Worm (Caenorhabditis elegans) whole organism, L4 larva: ENCODE data around the gene gon-4.

Source experiments
- D1046.2 ChIP-seq: fragments of 200-800 bp; sonication (Bioruptor generic); IDR thresholded peaks from 2 replicates; pipeline ENCODE4 v1.3.6; 2022; ENCODE audit warnings: missing genetic modification characterization, missing compliant biosample characterization
- ceh-82 ChIP-seq: sonication (generic microtip); optimal IDR thresholded peaks from 2 replicates; lab custom pipeline; 2017; ENCODE audit warnings: missing biosample characterization, missing genetic modification characterization
- daf-19 ChIP-seq: fragments of 200-800 bp; sonication (Bioruptor generic); conservative IDR thresholded peaks from 2 replicates; pipeline ENCODE4 v1.3.6; 2022; ENCODE audit warnings: missing genetic modification characterization, missing compliant biosample characterization
- dmd-9 ChIP-seq: fragments of 200-800 bp; sonication (Bioruptor generic); IDR thresholded peaks from 2 replicates; pipeline ENCODE4 v1.3.6; 2022; ENCODE audit warnings: missing genetic modification reagents, missing genetic modification characterization, missing compliant biosample characterization
- dpl-1 ChIP-seq: fragments of 150-350 bp; optimal IDR thresholded peaks from 2 replicates; lab custom pipeline; 2014; ENCODE audit warnings: missing biosample characterization, missing genetic modification reagents, missing genetic modification characterization
- fkh-10 ChIP-seq: fragments of 150-350 bp; optimal IDR thresholded peaks from 2 replicates; lab custom pipeline; 2014; ENCODE audit warnings: missing biosample characterization, missing genetic modification reagents, missing genetic modification characterization
- lin-1 ChIP-seq: fragments of 200-800 bp; sonication (Bioruptor generic); IDR thresholded peaks from 2 replicates; pipeline ENCODE4 v1.3.6; 2022; ENCODE audit warnings: missing genetic modification reagents, missing genetic modification characterization, missing compliant biosample characterization
- nhr-237 ChIP-seq: sonication (generic microtip); optimal IDR thresholded peaks from 2 replicates; lab custom pipeline; 2017; ENCODE audit warnings: missing biosample characterization, missing genetic modification characterization
- nhr-77 ChIP-seq: fragments of 150-350 bp; optimal IDR thresholded peaks from 2 replicates; lab custom pipeline; 2014; ENCODE audit warnings: missing biosample characterization, missing genetic modification characterization
- snpc-4 ChIP-seq: fragments of 150-350 bp; optimal IDR thresholded peaks from 2 replicates; lab custom pipeline; 2014; ENCODE audit warnings: missing biosample characterization, missing genetic modification characterization
- unc-130 ChIP-seq: sonication (generic microtip); optimal IDR thresholded peaks from 2 replicates; lab custom pipeline; 2016; ENCODE audit warnings: missing genetic modification reagents, missing genetic modification characterization, missing compliant biosample characterization

- no peak for TF ChIP-seq D1046.2 (GFP tag; lab: Robert Waterston, UW)
- TF ChIP-seq daf-19: no peak
- TF ChIP-seq dpl-1: no peak
- TF ChIP-seq nhr-77 (tag; lab: Kevin White, UChicago): no peak
- no peak for TF ChIP-seq fkh-10 (GFP tag; lab: Kevin White, UChicago)
- no peak for TF ChIP-seq ceh-82 (tag; lab: Kevin White, UChicago)
- TF ChIP-seq lin-1: no peak
- no peak for TF ChIP-seq unc-130 (GFP tag; lab: Kevin White, UChicago)
- TF ChIP-seq dmd-9: no peak
- no peak for TF ChIP-seq nhr-237 (tag; lab: Kevin White, UChicago)
- no peak for TF ChIP-seq snpc-4 (tag; lab: Kevin White, UChicago)
Measured at ce11 chrIV:10153479-10153878, 44.1 kb upstream of the gon-4 start.
